Fruit fly (Drosophila melanogaster) Kc167 (cell line): ENCODE results near the gene CG11668.

ENCODE experiments used
- Myc ChIP-seq: fragments of >200 bp; optimal IDR thresholded peaks from 2 replicates; lab custom pipeline; 2017; ENCODE audit warnings: missing external identifiers
- Sin3A ChIP-seq: fragments of >200 bp; optimal IDR thresholded peaks from 2 replicates; lab custom pipeline; 2018; ENCODE audit warnings: missing external identifiers
- h ChIP-seq: fragments of >200 bp; optimal IDR thresholded peaks from 3 replicates; lab custom pipeline; 2018; ENCODE audit warnings: missing external identifiers
- insv ChIP-seq: fragments of >200 bp; optimal IDR thresholded peaks from 3 replicates; lab custom pipeline; 2018; ENCODE audit warnings: missing external identifiers
- psq ChIP-seq: fragments of >200 bp; optimal IDR thresholded peaks from 2 replicates; lab custom pipeline; 2017; ENCODE audit warnings: missing external identifiers
- ttk ChIP-seq: sonication (Bioruptor generic); optimal IDR thresholded peaks from 2 replicates; lab custom pipeline; 2017; ENCODE audit warnings: missing external identifiers

- TF ChIP-seq ttk (lab: Kevin White, UChicago) (no peak), psq (lab: Kevin White, UChicago) (no peak), Myc (lab: Kevin White, UChicago) (no peak), h (lab: Kevin White, UChicago) (no peak), Sin3A (lab: Kevin White, UChicago) (no peak), insv (no peak)
Measured at dm6 chr3R:13088942-13089341, 50.8 kb downstream of the CG11668 start, which contains the start of gene CG34308.
